Worm (Caenorhabditis elegans) whole organism, L1 larva: ENCODE results near the gene F44D12.2.
A peak's percentile ranks its signal among the peaks of the same experiment; 100 is the strongest.

Experiments used
- C04F5.9 ChIP-seq: sonication (generic microtip); optimal IDR thresholded peaks from 2 replicates; lab custom pipeline; 2016; ENCODE audit warnings: missing genetic modification characterization, missing compliant biosample characterization
- C34B4.2 ChIP-seq: sonication (generic microtip); optimal IDR thresholded peaks from 2 replicates; lab custom pipeline; 2017; ENCODE audit warnings: mild to moderate bottlenecking, missing genetic modification characterization, missing compliant biosample characterization
- F16B12.6 ChIP-seq: fragments of 150-350 bp; optimal IDR thresholded peaks from 2 replicates; lab custom pipeline; 2014; ENCODE audit warnings: missing biosample characterization, missing genetic modification characterization
- Y116A8C.19 ChIP-seq: sonication (generic microtip); optimal IDR thresholded peaks from 2 replicates; lab custom pipeline; 2016; ENCODE audit warnings: missing compliant biosample characterization, missing genetic modification characterization, borderline replicate concordance
- aha-1 ChIP-seq: fragments of 150-350 bp; optimal IDR thresholded peaks from 2 replicates; lab custom pipeline; 2014; ENCODE audit warnings: missing biosample characterization, missing genetic modification characterization
- alr-1 ChIP-seq: fragments of 200-800 bp; sonication (Bioruptor generic); optimal IDR thresholded peaks from 2 replicates; lab custom pipeline; 2018; ENCODE audit warnings: borderline replicate concordance, mild to moderate bottlenecking, missing genetic modification characterization, missing compliant biosample characterization
- aly-2 ChIP-seq: fragments of 150-350 bp; optimal IDR thresholded peaks from 2 replicates; lab custom pipeline; 2014; ENCODE audit warnings: missing biosample characterization, missing genetic modification characterization
- blmp-1 ChIP-seq: fragments of 150-350 bp; optimal IDR thresholded peaks from 2 replicates; lab custom pipeline; 2014; ENCODE audit warnings: missing biosample characterization, missing genetic modification characterization
- ceh-82 ChIP-seq, 3 experiments: fragments of 150-350 bp in 1 of 3; sonication (generic microtip) in 2 of 3; optimal IDR thresholded peaks; 2 replicates each; lab custom pipeline; 2014 to 2017; ENCODE audit warnings: missing biosample characterization in 3 of 3, missing genetic modification characterization in 3 of 3
- ceh-90 ChIP-seq: sonication (generic microtip); optimal IDR thresholded peaks from 2 replicates; lab custom pipeline; 2016; ENCODE audit warnings: missing genetic modification characterization, missing compliant biosample characterization
- dpl-1 ChIP-seq, 3 experiments: fragments of 150-350 bp in 2 of 3; sonication (generic microtip) in 1 of 3; optimal IDR thresholded peaks; 2 replicates each; lab custom pipeline; 2014 to 2017; ENCODE audit warnings: missing biosample characterization in 3 of 3, missing genetic modification characterization in 3 of 3, missing genetic modification reagents in 3 of 3
- dsc-1 ChIP-seq: sonication (generic microtip); optimal IDR thresholded peaks from 2 replicates; lab custom pipeline; 2016; ENCODE audit warnings: mild to moderate bottlenecking, missing genetic modification characterization, missing compliant biosample characterization
- efl-1 ChIP-seq, 4 experiments: fragments of 150-350 bp; optimal IDR thresholded peaks in 3 of 4; peaks in 1 of 4; 1 replicate in 1 of 4; 2 replicates in 3 of 4; lab custom pipeline; 2014; ENCODE audit warnings: missing biosample characterization in 2 of 4, missing genetic modification characterization in 2 of 4, missing genetic modification reagents in 2 of 4
- egl-13 ChIP-seq: sonication (generic microtip); optimal IDR thresholded peaks from 2 replicates; lab custom pipeline; 2016; ENCODE audit warnings: missing genotype, missing genetic modification reagents, missing genetic modification characterization, missing compliant biosample characterization
- fkh-8 ChIP-seq: sonication (generic microtip); optimal IDR thresholded peaks from 2 replicates; lab custom pipeline; 2016; ENCODE audit warnings: mild to moderate bottlenecking, missing genetic modification characterization, missing compliant biosample characterization
- hlh-4 ChIP-seq: sonication (generic microtip); optimal IDR thresholded peaks from 2 replicates; lab custom pipeline; 2016; ENCODE audit warnings: mild to moderate bottlenecking, missing genetic modification characterization, missing compliant biosample characterization
- hpl-2 ChIP-seq: fragments of 150-350 bp; optimal IDR thresholded peaks from 2 replicates; lab custom pipeline; 2014; ENCODE audit warnings: missing biosample characterization, missing genetic modification reagents, missing genetic modification characterization
- isw-1 ChIP-seq: fragments of 200-800 bp; sonication (Bioruptor generic); IDR thresholded peaks from 2 replicates; pipeline ENCODE4 v1.3.6; 2022; ENCODE audit warnings: missing genetic modification characterization, missing compliant biosample characterization
- lin-13 ChIP-seq: fragments of 150-350 bp; optimal IDR thresholded peaks from 2 replicates; lab custom pipeline; 2014; ENCODE audit warnings: missing biosample characterization, missing genetic modification reagents, missing genetic modification characterization
- lin-15B ChIP-seq: fragments of 150-350 bp; sonication (generic microtip); optimal IDR thresholded peaks from 3 replicates; lab custom pipeline; 2014; ENCODE audit warnings: missing biosample characterization, missing genetic modification characterization
- lin-35 ChIP-seq, 2 experiments: fragments of 150-350 bp; optimal IDR thresholded peaks; 2 replicates each; lab custom pipeline; 2014; ENCODE audit warnings: missing biosample characterization in 2 of 2, missing genetic modification characterization in 2 of 2, missing genetic modification reagents in 2 of 2
- lin-39 ChIP-seq: fragments of 150-350 bp; optimal IDR thresholded peaks from 2 replicates; lab custom pipeline; 2014; ENCODE audit warnings: missing biosample characterization, missing genetic modification reagents, missing genetic modification characterization
- lsy-2 ChIP-seq, 2 experiments: fragments of 150-350 bp; optimal IDR thresholded peaks; 2 replicates each; lab custom pipeline; 2014; ENCODE audit warnings: missing biosample characterization in 2 of 2, missing genetic modification characterization in 2 of 2
- mdl-1 ChIP-seq, 2 experiments: fragments of 150-350 bp; optimal IDR thresholded peaks; 2 replicates each; lab custom pipeline; 2014 to 2017; ENCODE audit warnings: missing biosample characterization in 2 of 2, missing genetic modification characterization in 2 of 2, inconsistent platforms in 1 of 2
- nhr-19 ChIP-seq: fragments of 200-800 bp; sonication (Bioruptor generic); conservative IDR thresholded peaks from 2 replicates; pipeline ENCODE4 v1.3.6; 2022; ENCODE audit warnings: missing genetic modification characterization, missing compliant biosample characterization
- nhr-20 ChIP-seq: sonication (generic microtip); optimal IDR thresholded peaks from 2 replicates; lab custom pipeline; 2016; ENCODE audit warnings: mild to moderate bottlenecking, missing genetic modification characterization, missing compliant biosample characterization
- nhr-28 ChIP-seq: fragments of 150-350 bp; optimal IDR thresholded peaks from 2 replicates; lab custom pipeline; 2014; ENCODE audit warnings: missing biosample characterization, missing genetic modification characterization
- nhr-47 ChIP-seq: sonication (generic microtip); optimal IDR thresholded peaks from 2 replicates; lab custom pipeline; 2016; ENCODE audit warnings: mild to moderate bottlenecking, missing genetic modification characterization, moderate library complexity, missing compliant biosample characterization
- nhr-71 ChIP-seq: sonication (generic microtip); optimal IDR thresholded peaks from 2 replicates; lab custom pipeline; 2016; ENCODE audit warnings: mild to moderate bottlenecking, missing genetic modification characterization, moderate library complexity, missing compliant biosample characterization
- nhr-76 ChIP-seq: sonication (generic microtip); optimal IDR thresholded peaks from 2 replicates; lab custom pipeline; 2017; ENCODE audit warnings: missing biosample characterization, missing genetic modification characterization
- nhr-85 ChIP-seq: sonication (generic microtip); peaks from one replicate; lab custom pipeline; 2016; ENCODE audit warnings: missing genetic modification characterization, inconsistent platforms, missing compliant biosample characterization
- pqm-1 ChIP-seq: sonication (generic microtip); optimal IDR thresholded peaks from 3 replicates; lab custom pipeline; 2017; ENCODE audit warnings: missing biosample characterization, missing genetic modification characterization
- rnt-1 ChIP-seq: sonication (generic microtip); optimal IDR thresholded peaks from 2 replicates; lab custom pipeline; 2016; ENCODE audit warnings: mild to moderate bottlenecking, missing genetic modification characterization, moderate library complexity, missing compliant biosample characterization
- skn-1 ChIP-seq: fragments of 150-350 bp; optimal IDR thresholded peaks from 2 replicates; lab custom pipeline; 2014; ENCODE audit warnings: missing biosample characterization, missing genetic modification characterization
- snu-23 ChIP-seq: sonication (generic microtip); optimal IDR thresholded peaks from 2 replicates; lab custom pipeline; 2016; ENCODE audit warnings: missing genetic modification characterization, missing compliant biosample characterization
- sox-4 ChIP-seq: sonication (generic microtip); optimal IDR thresholded peaks from 2 replicates; lab custom pipeline; 2016; ENCODE audit warnings: missing genetic modification characterization, missing compliant biosample characterization
- sptf-1 ChIP-seq: fragments of 150-350 bp; optimal IDR thresholded peaks from 2 replicates; lab custom pipeline; 2014; ENCODE audit warnings: missing biosample characterization, missing genetic modification characterization
- tbx-2 ChIP-seq: sonication (generic microtip); optimal IDR thresholded peaks from 2 replicates; lab custom pipeline; 2016; ENCODE audit warnings: missing genetic modification characterization, missing compliant biosample characterization
- tlp-1 ChIP-seq: fragments of 150-350 bp; optimal IDR thresholded peaks from 2 replicates; lab custom pipeline; 2014; ENCODE audit warnings: missing biosample characterization, missing genetic modification characterization
- unc-130 ChIP-seq: fragments of 150-350 bp; optimal IDR thresholded peaks from 2 replicates; lab custom pipeline; 2017; ENCODE audit warnings: missing biosample characterization, missing genetic modification characterization, inconsistent platforms
- unc-86 ChIP-seq: sonication (generic microtip); optimal IDR thresholded peaks from 2 replicates; lab custom pipeline; 2016; ENCODE audit warnings: missing genetic modification characterization, missing compliant biosample characterization
- unc-98 ChIP-seq: fragments of 200-800 bp; sonication (Bioruptor generic); IDR thresholded peaks from 2 replicates; pipeline ENCODE4 v1.3.6; 2022; ENCODE audit warnings: missing genetic modification characterization, missing compliant biosample characterization
- vab-15 ChIP-seq: sonication (generic microtip); optimal IDR thresholded peaks from 2 replicates; lab custom pipeline; 2017; ENCODE audit warnings: missing genotype, mild to moderate bottlenecking, missing genetic modification characterization, missing compliant biosample characterization
- ztf-4 ChIP-seq: fragments of 150-350 bp; optimal IDR thresholded peaks from 2 replicates; lab custom pipeline; 2014; ENCODE audit warnings: missing biosample characterization, missing genetic modification characterization

F44D12.2 gene

DNA sequence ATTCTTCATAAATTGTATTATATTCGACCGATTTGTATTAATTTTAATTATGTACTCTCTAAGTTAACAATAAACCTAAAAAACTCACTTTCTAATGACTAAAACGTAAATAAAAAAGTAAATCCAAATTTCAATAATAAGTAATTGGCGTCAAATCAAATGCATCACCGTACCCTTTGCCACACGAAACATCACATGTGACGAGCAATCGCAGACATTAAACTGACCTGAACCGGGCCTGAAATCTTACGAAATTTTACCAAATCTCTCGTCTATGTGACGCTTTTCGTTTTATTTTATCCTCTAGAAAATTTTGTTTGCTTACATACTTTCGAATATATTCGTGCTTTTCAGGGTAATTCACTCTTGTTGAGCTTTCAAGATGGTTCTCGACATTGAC lies 14.2 kb downstream of the F44D12.2 start, which contains the start of the genes C47E12.2 and sars-1:
TSS of gene C47E12.2 (minus strand) at position 131 of the 400 bp plus-strand sequence.
TSS of gene sars-1 (plus strand) at position 355 of the 400 bp plus-strand sequence.
- TF ChIP-seq C04F5.9 (tag; lab: Kevin White, UChicago): no peak
- TF ChIP-seq lin-35 (GFP tag; optimal IDR thresholded peaks at IDR 0.05; lab: Kevin White, UChicago): peak; percentile 31 to 47
- TF ChIP-seq ceh-82 (tag; optimal IDR thresholded peaks at IDR 0.05; lab: Kevin White, UChicago): peak in 1 of 3 experiments; percentile 24
- no peak for TF ChIP-seq lin-39 (tag; lab: Kevin White, UChicago)
- TF ChIP-seq lin-15B (tag; lab: Kevin White, UChicago): peak; percentile 20
- peak; percentile 81 to 96 for TF ChIP-seq lsy-2 (tag; optimal IDR thresholded peaks at IDR 0.05; lab: Kevin White, UChicago)
- peak; percentile 82 for TF ChIP-seq skn-1 (tag; lab: Kevin White, UChicago)
- TF ChIP-seq mdl-1 (tag; optimal IDR thresholded peaks at IDR 0.05; lab: Kevin White, UChicago): peak in 1 of 2 experiments; percentile 12
- peak; percentile 22 for TF ChIP-seq nhr-47 (tag; lab: Kevin White, UChicago)
- no peak for TF ChIP-seq alr-1 (tag; lab: Kevin White, UChicago)
- no peak for TF ChIP-seq unc-98 (GFP tag; lab: Robert Waterston, UW)
- TF ChIP-seq lin-13 (GFP tag; lab: Kevin White, UChicago): no peak
- TF ChIP-seq nhr-71: peak; percentile 9
- peak; percentile 37 for TF ChIP-seq snu-23 (GFP tag; lab: Kevin White, UChicago)
- peak; percentile 37 to 44 for TF ChIP-seq efl-1 (optimal IDR thresholded peaks at IDR 0.05; lab: Kevin White, UChicago)
- TF ChIP-seq efl-1 (GFP tag; optimal IDR thresholded peaks at IDR 0.05 in 1 of 2; lab: Kevin White, UChicago): peak; percentile 27 to 94
- TF ChIP-seq nhr-28 (tag; lab: Kevin White, UChicago): no peak
- TF ChIP-seq unc-86: no peak
- peak; percentile 87 for TF ChIP-seq F16B12.6 (tag; lab: Kevin White, UChicago)
- peak in 2 of 3 experiments; percentile 11 to 46 for TF ChIP-seq dpl-1 (GFP tag; optimal IDR thresholded peaks at IDR 0.05; lab: Kevin White, UChicago)

DNA sequence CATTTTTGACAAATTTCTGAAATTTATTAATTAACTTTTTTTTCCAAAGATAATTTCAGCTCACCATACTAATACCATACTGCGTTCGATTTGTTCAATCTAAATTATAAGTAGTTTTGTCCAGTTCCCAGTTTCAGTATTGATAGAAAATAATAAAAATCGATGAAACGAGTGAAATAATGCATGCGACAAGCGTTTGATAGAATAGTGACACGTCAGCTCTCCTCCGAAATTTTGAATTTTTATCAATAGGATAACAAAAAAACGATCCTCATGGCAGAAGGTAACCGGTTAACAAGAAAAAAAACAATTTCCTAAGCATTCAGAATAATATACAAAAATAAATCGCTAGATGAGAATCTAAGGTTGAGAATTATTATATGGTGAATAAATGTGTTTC lies 15.8 kb downstream of the F44D12.2 start, which contains the start of gene C47E12.3:
TSS of gene C47E12.3 (minus strand) at position 101 of the 400 bp plus-strand sequence.
- TF ChIP-seq efl-1 (optimal IDR thresholded peaks at IDR 0.05; lab: Kevin White, UChicago) (no peak), efl-1 (GFP tag; optimal IDR thresholded peaks at IDR 0.05 in 1 of 2; lab: Kevin White, UChicago) (no peak), Y116A8C.19 (tag; lab: Kevin White, UChicago) (no peak), snu-23 (GFP tag; lab: Kevin White, UChicago) (no peak), aly-2 (tag; lab: Kevin White, UChicago) (no peak), vab-15 (tag; lab: Kevin White, UChicago) (no peak), aha-1 (no peak), tlp-1 (tag; lab: Kevin White, UChicago) (no peak), dpl-1 (GFP tag; optimal IDR thresholded peaks at IDR 0.05; lab: Kevin White, UChicago) (no peak), lin-13 (GFP tag; lab: Kevin White, UChicago) (no peak), fkh-8 (no peak), nhr-28 (tag; lab: Kevin White, UChicago) (no peak), F16B12.6 (tag; lab: Kevin White, UChicago) (no peak)

DNA sequence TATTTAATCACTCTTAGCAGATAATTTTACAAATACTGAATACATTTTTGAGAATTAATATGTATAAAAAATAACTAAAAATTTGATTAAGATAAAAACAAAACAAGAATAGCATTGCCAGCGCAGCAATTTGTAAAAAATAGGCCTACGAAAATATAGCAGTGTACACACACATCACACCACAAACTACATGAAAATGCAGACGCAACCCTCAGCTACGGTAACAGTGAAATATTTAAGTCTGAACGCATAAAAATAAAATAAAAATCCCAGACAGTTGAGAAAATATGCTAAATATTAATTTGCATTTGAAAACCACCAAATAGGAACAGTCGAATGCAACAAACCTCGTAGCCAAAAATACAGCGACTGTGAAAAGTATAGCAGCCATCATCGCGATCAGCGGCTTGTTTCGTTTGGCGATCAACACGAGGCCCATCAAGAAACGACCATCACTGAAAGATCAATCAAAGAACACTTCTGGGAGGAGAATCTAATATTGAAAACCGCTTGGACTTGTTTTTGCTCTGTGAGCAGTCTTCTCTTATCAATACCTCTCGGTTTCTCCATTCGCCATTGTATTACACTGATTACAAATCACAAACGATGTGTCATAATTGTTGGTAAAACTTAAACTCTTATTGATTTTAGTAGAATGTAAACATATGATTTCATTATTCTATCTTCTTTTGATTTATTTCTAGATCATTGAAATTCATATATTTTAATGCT lies 18.9 kb downstream of the F44D12.2 start, which contains the start of gene pyp-1:
TSS of gene pyp-1 (minus strand) at position 439 of the 732 bp plus-strand sequence.
- TF ChIP-seq ceh-90 (tag; lab: Kevin White, UChicago) (no peak), unc-130 (tag; lab: Kevin White, UChicago) (no peak), nhr-76 (tag; lab: Kevin White, UChicago) (no peak), efl-1 (optimal IDR thresholded peaks at IDR 0.05; lab: Kevin White, UChicago) (no peak), efl-1 (GFP tag; optimal IDR thresholded peaks at IDR 0.05 in 1 of 2; lab: Kevin White, UChicago) (peak in 1 of 2 experiments; percentile 28), lin-35 (GFP tag; optimal IDR thresholded peaks at IDR 0.05; lab: Kevin White, UChicago) (peak; percentile 10 to 14), nhr-47 (tag; lab: Kevin White, UChicago) (peak; percentile 22), tbx-2 (tag; lab: Kevin White, UChicago) (no peak), pqm-1 (tag; lab: Kevin White, UChicago) (no peak), sox-4 (tag; lab: Kevin White, UChicago) (no peak), sptf-1 (tag; lab: Kevin White, UChicago) (no peak), egl-13 (tag; lab: Kevin White, UChicago) (no peak), nhr-19 (GFP tag; lab: Robert Waterston, UW) (peak; percentile 88), isw-1 (GFP tag; lab: Robert Waterston, UW) (no peak), snu-23 (GFP tag; lab: Kevin White, UChicago) (peak; percentile 26), ztf-4 (tag; lab: Kevin White, UChicago) (no peak), unc-98 (GFP tag; lab: Robert Waterston, UW) (no peak), nhr-85 (tag; lab: Kevin White, UChicago) (no peak), nhr-20 (no peak), blmp-1 (tag; lab: Kevin White, UChicago) (peak; percentile 25), C34B4.2 (tag; lab: Kevin White, UChicago) (no peak), lin-39 (tag; lab: Kevin White, UChicago) (no peak), hlh-4 (tag; lab: Kevin White, UChicago) (no peak), hpl-2 (GFP tag; lab: Kevin White, UChicago) (no peak), dpl-1 (GFP tag; optimal IDR thresholded peaks at IDR 0.05; lab: Kevin White, UChicago) (peak in 1 of 3 experiments; percentile 41), lin-15B (tag; lab: Kevin White, UChicago) (no peak), rnt-1 (peak; percentile 12), dsc-1 (tag; lab: Kevin White, UChicago) (no peak), nhr-71 (peak; percentile 45), aly-2 (tag; lab: Kevin White, UChicago) (no peak)
